Worm (Caenorhabditis elegans): ENCODE measurements around the gene T12E12.6.

T12E12.6 gene

DNA sequence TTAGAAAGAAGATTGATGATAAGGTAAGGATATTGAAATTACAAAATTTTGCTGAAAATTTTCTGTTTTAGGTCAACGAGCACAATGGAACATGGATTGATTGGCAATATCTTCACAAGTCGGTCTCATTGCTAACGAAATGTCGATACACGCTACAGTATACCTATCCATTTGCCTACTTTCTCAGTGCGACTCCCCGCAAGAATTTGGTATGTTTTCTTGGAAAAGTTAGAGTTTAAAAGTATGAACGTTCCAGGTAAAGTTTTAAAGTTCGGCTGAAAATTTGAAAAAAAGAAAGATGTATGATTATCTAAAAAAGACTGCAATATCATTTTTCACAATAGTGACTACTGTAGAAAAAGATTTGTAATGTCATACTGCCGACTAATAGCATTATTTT lies 19.8 kb downstream of the T12E12.6 start:
- TF ChIP-seq tbx-37 (GFP tag; conservative IDR thresholded peaks at IDR 0.05), result no peak
- TF ChIP-seq ets-7 (tag; optimal IDR thresholded peaks at IDR 0.05), result no peak
- no peak for TF ChIP-seq hmg-4 (GFP tag; optimal IDR thresholded peaks at IDR 0.05)
- TF ChIP-seq hnd-1 (tag; optimal IDR thresholded peaks at IDR 0.05), result no peak
- no peak for TF ChIP-seq flt-1 (GFP tag; IDR thresholded peaks at IDR 0.05)
- TF ChIP-seq tra-4 (tag; optimal IDR thresholded peaks at IDR 0.05), result no peak
- no peak for TF ChIP-seq hmbx-1 (tag; optimal IDR thresholded peaks at IDR 0.05)
- TF ChIP-seq B0310.2 (tag; optimal IDR thresholded peaks at IDR 0.05), result no peak
- no peak for TF ChIP-seq tbx-11 (GFP tag; IDR thresholded peaks at IDR 0.05)
- no peak for TF ChIP-seq ceh-13 (GFP tag; optimal IDR thresholded peaks at IDR 0.05)
- no peak for TF ChIP-seq ama-1 (optimal IDR thresholded peaks at IDR 0.05)
- TF ChIP-seq pes-1 (GFP tag; IDR thresholded peaks at IDR 0.05), result no peak
- TF ChIP-seq scrt-1 (GFP tag; IDR thresholded peaks at IDR 0.05), result no peak
- TF ChIP-seq aly-1 (tag; optimal IDR thresholded peaks at IDR 0.05), result no peak
- no peak for TF ChIP-seq sea-1 (GFP tag; conservative IDR thresholded peaks at IDR 0.05)
- no peak for TF ChIP-seq F13C5.2 (tag; optimal IDR thresholded peaks at IDR 0.05)

DNA sequence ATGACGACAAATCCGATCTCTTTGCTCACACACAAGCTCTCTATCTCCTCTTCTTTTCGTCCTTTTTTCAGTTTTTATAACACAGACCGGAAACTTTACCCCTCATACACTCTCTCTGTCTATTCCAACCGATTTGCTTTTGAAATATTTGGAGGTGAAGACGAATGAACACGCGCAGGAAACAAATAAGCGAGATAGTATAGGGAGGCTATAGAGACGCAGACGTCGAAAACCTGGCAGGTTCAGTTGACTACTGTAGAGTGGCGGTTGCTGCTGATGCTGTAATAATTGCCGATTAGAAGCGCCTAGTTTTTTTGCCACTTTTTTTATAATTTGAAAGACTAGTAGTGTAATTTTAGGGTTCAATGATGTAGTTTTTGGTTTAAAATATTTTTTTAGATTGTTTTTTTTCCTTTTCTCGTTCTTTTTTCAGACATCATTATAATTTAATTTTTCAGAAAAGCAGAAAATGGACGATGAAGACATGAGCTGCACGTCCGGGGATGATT lies 23.2 kb downstream of the T12E12.6 start, which contains the start of gene ari-2:
TSS of gene ari-2 (plus strand) at position 459 of the 509 bp plus-strand sequence.
- TF ChIP-seq aly-1 (tag; optimal IDR thresholded peaks at IDR 0.05) (no peak), pes-1 (GFP tag; IDR thresholded peaks at IDR 0.05) (no peak), tbx-11 (GFP tag; IDR thresholded peaks at IDR 0.05) (no peak), ama-1 (optimal IDR thresholded peaks at IDR 0.05) (no peak), sea-1 (GFP tag; conservative IDR thresholded peaks at IDR 0.05) (no peak), hmbx-1 (tag; optimal IDR thresholded peaks at IDR 0.05) (no peak), hmg-4 (GFP tag; optimal IDR thresholded peaks at IDR 0.05) (no peak), flt-1 (GFP tag; IDR thresholded peaks at IDR 0.05) (no peak), B0310.2 (tag; optimal IDR thresholded peaks at IDR 0.05) (no peak), tra-4 (tag; optimal IDR thresholded peaks at IDR 0.05) (no peak), scrt-1 (GFP tag; IDR thresholded peaks at IDR 0.05) (no peak), ceh-13 (GFP tag; optimal IDR thresholded peaks at IDR 0.05) (no peak), tbx-37 (GFP tag; conservative IDR thresholded peaks at IDR 0.05) (no peak), F13C5.2 (tag; optimal IDR thresholded peaks at IDR 0.05) (no peak), hnd-1 (tag; optimal IDR thresholded peaks at IDR 0.05) (no peak), ets-7 (tag; optimal IDR thresholded peaks at IDR 0.05) (no peak), ceh-36 (tag; optimal IDR thresholded peaks at IDR 0.05) (no peak)

DNA sequence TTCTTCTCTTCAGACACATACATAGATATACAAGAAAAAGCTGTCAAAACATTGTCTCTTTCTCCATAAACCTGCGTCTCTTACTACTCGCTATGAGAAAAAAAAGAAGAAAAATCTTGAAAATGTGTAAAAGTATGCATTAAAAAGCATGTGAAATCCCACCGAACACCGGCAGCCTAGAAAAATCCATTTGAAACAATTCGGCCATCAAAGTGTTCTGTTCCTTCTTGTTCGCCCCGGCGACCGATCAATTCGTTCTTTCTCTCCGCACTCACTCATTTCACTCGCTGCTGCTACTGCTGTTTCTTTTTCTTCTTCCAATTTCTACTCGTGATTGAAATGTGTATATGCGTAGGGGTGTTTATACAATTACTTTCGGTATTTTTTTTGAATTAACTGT lies 25.1 kb downstream of the T12E12.6 start:
- TF ChIP-seq tra-4 (tag; optimal IDR thresholded peaks at IDR 0.05), result no peak
- no peak for TF ChIP-seq aly-1 (tag; optimal IDR thresholded peaks at IDR 0.05)
- TF ChIP-seq ceh-36 (tag; optimal IDR thresholded peaks at IDR 0.05), result no peak
- TF ChIP-seq sea-1 (GFP tag; conservative IDR thresholded peaks at IDR 0.05), result no peak
- no peak for TF ChIP-seq F13C5.2 (tag; optimal IDR thresholded peaks at IDR 0.05)

DNA sequence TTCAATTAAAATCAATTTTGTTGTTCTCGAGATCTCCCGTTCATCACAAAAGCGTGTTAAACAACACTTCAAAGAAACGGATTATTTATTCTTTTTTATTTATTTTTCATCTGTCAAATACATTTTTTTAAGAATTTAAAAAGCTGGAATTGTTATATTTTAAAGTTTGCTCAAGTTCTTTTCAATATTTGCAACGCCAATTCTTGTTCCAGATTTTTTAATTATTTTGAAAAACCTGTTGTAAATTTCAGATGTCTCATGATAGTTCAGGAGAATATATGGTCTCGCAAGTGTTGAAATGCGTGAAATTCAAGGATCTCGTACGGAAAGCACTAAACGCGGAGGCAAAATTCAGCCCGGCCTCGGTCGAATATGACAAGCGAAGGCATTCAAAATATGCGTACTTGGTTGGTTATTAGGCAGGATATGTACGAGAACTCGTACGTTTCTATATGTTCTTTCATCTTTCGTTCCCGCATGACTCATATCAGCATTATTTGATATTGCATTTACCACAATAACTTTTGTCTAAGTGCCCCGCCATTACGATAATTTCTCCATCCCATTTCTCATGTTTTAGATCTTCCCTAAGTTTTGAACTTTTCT lies 29.2 kb downstream of the T12E12.6 start, which contains the start of gene cec-6:
TSS of gene cec-6 (plus strand) at position 252 of the 606 bp plus-strand sequence.
- no peak for TF ChIP-seq ceh-36 (tag; optimal IDR thresholded peaks at IDR 0.05)

DNA sequence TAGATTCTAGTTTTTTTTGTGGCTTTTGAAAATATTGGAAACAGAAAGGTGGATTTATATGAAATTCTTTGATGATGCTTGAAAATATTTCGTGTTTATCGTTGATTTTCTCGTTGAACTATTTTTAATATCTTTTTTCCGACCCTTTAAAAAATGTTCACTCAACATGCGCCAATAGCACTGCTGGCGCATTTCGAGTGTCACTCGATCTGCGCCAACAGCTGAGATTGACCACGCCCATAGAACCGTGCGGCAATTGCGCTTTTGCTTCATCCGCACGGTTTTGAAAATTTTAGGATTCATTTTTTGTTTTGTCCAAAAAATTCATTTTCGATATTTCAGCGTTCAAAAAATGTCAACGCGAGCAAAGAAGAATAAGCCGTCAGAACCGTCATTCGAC lies 32.6 kb downstream of the T12E12.6 start, which contains the start of gene tebp-2:
TSS of gene tebp-2 (plus strand) at position 343 of the 400 bp plus-strand sequence.
- TF ChIP-seq ama-1 (optimal IDR thresholded peaks at IDR 0.05), result no peak
- TF ChIP-seq pes-1 (GFP tag; IDR thresholded peaks at IDR 0.05), result no peak
- no peak for TF ChIP-seq aly-1 (tag; optimal IDR thresholded peaks at IDR 0.05)
- no peak for TF ChIP-seq B0310.2 (tag; optimal IDR thresholded peaks at IDR 0.05)
- no peak for TF ChIP-seq sea-1 (GFP tag; conservative IDR thresholded peaks at IDR 0.05)
- TF ChIP-seq hmg-4 (GFP tag; optimal IDR thresholded peaks at IDR 0.05), result no peak
- no peak for TF ChIP-seq tbx-11 (GFP tag; IDR thresholded peaks at IDR 0.05)
- TF ChIP-seq ets-7 (tag; optimal IDR thresholded peaks at IDR 0.05), result no peak
- no peak for TF ChIP-seq hnd-1 (tag; optimal IDR thresholded peaks at IDR 0.05)
- no peak for TF ChIP-seq F13C5.2 (tag; optimal IDR thresholded peaks at IDR 0.05)
- no peak for TF ChIP-seq tbx-37 (GFP tag; conservative IDR thresholded peaks at IDR 0.05)
- no peak for TF ChIP-seq scrt-1 (GFP tag; IDR thresholded peaks at IDR 0.05)
- no peak for TF ChIP-seq flt-1 (GFP tag; IDR thresholded peaks at IDR 0.05)
- TF ChIP-seq tra-4 (tag; optimal IDR thresholded peaks at IDR 0.05), result no peak
- TF ChIP-seq ceh-36 (tag; optimal IDR thresholded peaks at IDR 0.05), result no peak
- no peak for TF ChIP-seq ceh-13 (GFP tag; optimal IDR thresholded peaks at IDR 0.05)
- no peak for TF ChIP-seq hmbx-1 (tag; optimal IDR thresholded peaks at IDR 0.05)

DNA sequence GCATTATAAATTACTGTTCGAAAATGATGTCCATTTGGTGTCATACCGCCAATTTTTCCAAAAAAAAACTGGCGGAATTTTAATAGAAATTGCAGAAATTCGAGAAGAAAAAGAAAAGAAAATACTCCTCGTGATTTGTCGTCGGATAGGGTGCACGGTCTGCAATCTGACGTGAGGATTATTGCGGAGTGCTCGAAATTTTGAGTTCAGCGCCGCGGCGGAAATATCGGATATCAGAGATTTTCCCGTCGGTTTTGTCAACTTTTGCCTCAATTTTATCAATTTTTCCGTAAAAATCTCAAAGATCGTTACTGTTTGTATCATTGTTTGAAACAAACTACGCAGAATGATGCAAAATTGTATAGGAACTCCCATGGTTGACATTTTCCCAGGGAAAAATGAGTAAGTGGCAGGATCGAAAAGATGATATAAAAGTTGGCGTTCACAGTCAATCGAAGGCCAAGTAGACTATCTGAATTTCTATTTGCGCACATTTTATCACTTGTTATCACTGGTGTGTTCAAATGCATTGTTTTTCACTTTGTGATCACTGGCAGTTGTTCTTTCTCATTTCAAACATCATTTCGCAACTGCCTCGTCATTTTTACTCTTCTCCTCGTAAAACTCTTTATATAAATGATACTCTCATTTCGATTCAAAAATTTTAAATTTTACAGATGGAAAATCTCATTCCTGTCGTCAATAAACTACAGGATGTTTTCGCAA lies 36.0 kb downstream of the T12E12.6 start, which contains the start of the genes fem-1 and drp-1:
TSS of gene fem-1 (minus strand) at position 150 of the 726 bp plus-strand sequence.
TSS of gene drp-1 (plus strand) at position 676 of the 726 bp plus-strand sequence.
- TF ChIP-seq tra-4 (tag; optimal IDR thresholded peaks at IDR 0.05), result no peak
- TF ChIP-seq sea-1 (GFP tag; conservative IDR thresholded peaks at IDR 0.05), result no peak
- TF ChIP-seq hmbx-1 (tag; optimal IDR thresholded peaks at IDR 0.05), result no peak
- peak; percentile 30 for TF ChIP-seq hmg-4 (GFP tag; optimal IDR thresholded peaks at IDR 0.05)
- no peak for TF ChIP-seq tbx-11 (GFP tag; IDR thresholded peaks at IDR 0.05)
- no peak for TF ChIP-seq ceh-13 (GFP tag; optimal IDR thresholded peaks at IDR 0.05)
- TF ChIP-seq pes-1 (GFP tag; IDR thresholded peaks at IDR 0.05), result no peak
- no peak for TF ChIP-seq hnd-1 (tag; optimal IDR thresholded peaks at IDR 0.05)
- TF ChIP-seq scrt-1 (GFP tag; IDR thresholded peaks at IDR 0.05), result no peak
- TF ChIP-seq ama-1 (optimal IDR thresholded peaks at IDR 0.05), result no peak
- TF ChIP-seq B0310.2 (tag; optimal IDR thresholded peaks at IDR 0.05), result no peak
- TF ChIP-seq F13C5.2 (tag; optimal IDR thresholded peaks at IDR 0.05), result peak; percentile 29
- no peak for TF ChIP-seq aly-1 (tag; optimal IDR thresholded peaks at IDR 0.05)
- no peak for TF ChIP-seq tbx-37 (GFP tag; conservative IDR thresholded peaks at IDR 0.05)
- TF ChIP-seq ceh-36 (tag; optimal IDR thresholded peaks at IDR 0.05), result no peak
- TF ChIP-seq flt-1 (GFP tag; IDR thresholded peaks at IDR 0.05), result no peak

DNA sequence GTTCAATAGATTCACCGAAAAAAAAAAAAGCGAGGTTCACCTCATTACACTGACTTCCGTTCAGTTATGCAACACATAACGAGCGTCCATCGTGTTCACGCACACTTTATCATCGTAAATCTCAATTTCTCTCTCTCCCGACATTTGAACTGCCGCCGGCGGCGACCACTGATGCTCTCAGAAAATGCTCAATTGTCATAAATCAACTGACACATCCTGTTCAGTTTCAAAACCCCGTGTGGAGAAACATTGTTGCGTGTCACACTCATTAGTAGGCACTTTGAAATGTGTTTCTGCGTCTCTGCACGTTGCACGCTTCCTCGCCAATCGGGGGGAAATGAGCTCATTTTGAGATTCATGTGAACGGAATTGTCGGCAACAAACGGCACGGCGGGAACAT lies 38.2 kb downstream of the T12E12.6 start:
- TF ChIP-seq ceh-13 (GFP tag; optimal IDR thresholded peaks at IDR 0.05) (no peak), ceh-36 (tag; optimal IDR thresholded peaks at IDR 0.05) (no peak), scrt-1 (GFP tag; IDR thresholded peaks at IDR 0.05) (no peak), sea-1 (GFP tag; conservative IDR thresholded peaks at IDR 0.05) (no peak), tbx-11 (GFP tag; IDR thresholded peaks at IDR 0.05) (no peak), aly-1 (tag; optimal IDR thresholded peaks at IDR 0.05) (no peak), hmg-4 (GFP tag; optimal IDR thresholded peaks at IDR 0.05) (no peak), tra-4 (tag; optimal IDR thresholded peaks at IDR 0.05) (no peak), flt-1 (GFP tag; IDR thresholded peaks at IDR 0.05) (no peak), hmbx-1 (tag; optimal IDR thresholded peaks at IDR 0.05) (no peak), tbx-37 (GFP tag; conservative IDR thresholded peaks at IDR 0.05) (no peak), F13C5.2 (tag; optimal IDR thresholded peaks at IDR 0.05) (no peak), ama-1 (optimal IDR thresholded peaks at IDR 0.05) (no peak), hnd-1 (tag; optimal IDR thresholded peaks at IDR 0.05) (no peak), pes-1 (GFP tag; IDR thresholded peaks at IDR 0.05) (no peak), ets-7 (tag; optimal IDR thresholded peaks at IDR 0.05) (no peak), B0310.2 (tag; optimal IDR thresholded peaks at IDR 0.05) (no peak)

Data from whole organism, early embryonic.